Worm (Caenorhabditis elegans) whole organism, midembryonic: ENCODE measurements around the gene srx-92.

ENCODE experiments used
- T22C8.4 ChIP-seq: fragments of 200-800 bp; sonication (Bioruptor generic); IDR thresholded peaks from 2 replicates; pipeline ENCODE4 v1.3.6; 2022; ENCODE audit warnings: missing genetic modification characterization, missing compliant biosample characterization
- ztf-23 ChIP-seq: fragments of 200-800 bp; sonication (Bioruptor generic); IDR thresholded peaks from 2 replicates; pipeline ENCODE4 v1.3.6; 2022; ENCODE audit warnings: missing genetic modification reagents, missing genetic modification characterization, missing compliant biosample characterization
- ztf-29 ChIP-seq: fragments of 200-800 bp; sonication (Bioruptor generic); IDR thresholded peaks from 2 replicates; pipeline ENCODE4 v1.3.6; 2022; ENCODE audit warnings: missing genetic modification reagents, missing genetic modification characterization, missing compliant biosample characterization

DNA sequence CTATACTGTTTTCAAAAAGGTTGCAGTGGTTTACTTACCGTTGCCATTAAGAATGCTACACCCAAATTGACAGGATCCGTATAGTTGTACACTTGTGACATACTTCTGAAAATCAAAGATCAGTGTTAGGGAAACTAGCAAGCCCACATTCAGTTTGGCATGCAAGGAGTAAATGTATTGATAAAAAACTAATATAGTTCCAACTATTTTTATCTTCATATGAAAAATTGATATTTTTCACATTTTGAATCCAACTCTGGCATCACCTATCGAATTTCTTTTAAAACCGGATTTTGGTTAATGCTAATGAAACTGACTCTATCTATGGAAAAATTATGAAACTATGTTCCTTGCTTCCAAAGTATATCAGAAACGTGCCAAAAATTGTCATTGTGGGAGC, at the start of gene srx-92:
- no peak for TF ChIP-seq ztf-23 (GFP tag; lab: Robert Waterston, UW)
- no peak for TF ChIP-seq T22C8.4 (GFP tag; lab: Robert Waterston, UW)
- TF ChIP-seq ztf-29: no peak
